Worm (Caenorhabditis elegans) whole organism, young adult: Measurements from ENCODE around the gene srsx-22.

Source experiments
- B0019.2 ChIP-seq: fragments of 200-800 bp; sonication (Bioruptor generic); conservative IDR thresholded peaks from 2 replicates; pipeline ENCODE4 v1.3.6; 2022; ENCODE audit warnings: missing genetic modification reagents, missing genetic modification characterization, missing compliant biosample characterization
- B0035.1 ChIP-seq: sonication (generic microtip); optimal IDR thresholded peaks from 2 replicates; lab custom pipeline; 2016; ENCODE audit warnings: missing genetic modification characterization, mild to moderate bottlenecking, missing compliant biosample characterization, missing genotype, missing genetic modification reagents
- F33H1.4 ChIP-seq: fragments of 200-800 bp; sonication (Bioruptor generic); IDR thresholded peaks from 2 replicates; pipeline ENCODE4 v1.3.6; 2022; ENCODE audit warnings: missing genetic modification reagents, missing genetic modification characterization, missing compliant biosample characterization
- F37B4.10 ChIP-seq: fragments of 200-800 bp; sonication (Bioruptor generic); IDR thresholded peaks from 2 replicates; pipeline ENCODE4 v1.3.6; 2022; ENCODE audit warnings: missing genetic modification characterization, missing compliant biosample characterization
- F52B5.7 ChIP-seq: sonication (generic microtip); optimal IDR thresholded peaks from 2 replicates; lab custom pipeline; 2016; ENCODE audit warnings: mild to moderate bottlenecking, missing genetic modification characterization, missing compliant biosample characterization
- F55B11.4 ChIP-seq: sonication (generic microtip); optimal IDR thresholded peaks from 2 replicates; lab custom pipeline; 2016; ENCODE audit warnings: missing compliant biosample characterization, missing genetic modification characterization, borderline replicate concordance; ENCODE audit not compliant: insufficient read depth
- Y53G8AR.9 ChIP-seq: fragments of 200-800 bp; sonication (Bioruptor generic); conservative IDR thresholded peaks from 2 replicates; pipeline ENCODE4 v1.3.6; 2022; ENCODE audit warnings: missing genetic modification reagents, missing genetic modification characterization, missing compliant biosample characterization
- Y56A3A.18 ChIP-seq: fragments of 200-800 bp; sonication (Bioruptor generic); IDR thresholded peaks from 2 replicates; pipeline ENCODE4 v1.3.6; 2022; ENCODE audit warnings: missing genetic modification reagents, missing genetic modification characterization, missing compliant biosample characterization
- Y79H2A.3 ChIP-seq: fragments of 200-800 bp; sonication (Bioruptor generic); conservative IDR thresholded peaks from 2 replicates; pipeline ENCODE4 v1.3.6; 2022; ENCODE audit warnings: missing genetic modification reagents, missing genetic modification characterization, missing compliant biosample characterization
- ZK185.1 ChIP-seq: sonication (generic microtip); optimal IDR thresholded peaks from 2 replicates; lab custom pipeline; 2016; ENCODE audit warnings: mild to moderate bottlenecking, missing genetic modification characterization, missing compliant biosample characterization; ENCODE audit not compliant: poor library complexity, severe bottlenecking
- akir-1 ChIP-seq: fragments of 200-800 bp; sonication (Bioruptor generic); optimal IDR thresholded peaks from 2 replicates; lab custom pipeline; 2018; ENCODE audit warnings: mild to moderate bottlenecking, missing genetic modification characterization, moderate library complexity, missing compliant biosample characterization
- aptf-2 ChIP-seq: fragments of 200-800 bp; sonication (Bioruptor generic); conservative IDR thresholded peaks from 2 replicates; pipeline ENCODE4 v1.3.6; 2022; ENCODE audit warnings: missing genetic modification reagents, missing genetic modification characterization, missing compliant biosample characterization
- attf-6 ChIP-seq: fragments of 200-800 bp; sonication (Bioruptor generic); IDR thresholded peaks from 2 replicates; pipeline ENCODE4 v1.3.6; 2022; ENCODE audit warnings: missing genetic modification reagents, missing genetic modification characterization, missing compliant biosample characterization
- bed-1 ChIP-seq: fragments of 200-800 bp; sonication (Bioruptor generic); IDR thresholded peaks from 2 replicates; pipeline ENCODE4 v1.3.6; 2022; ENCODE audit warnings: missing genetic modification reagents, missing genetic modification characterization, missing compliant biosample characterization
- cebp-2 ChIP-seq: fragments of 200-800 bp; sonication (Bioruptor generic); IDR thresholded peaks from 2 replicates; pipeline ENCODE4 v1.3.6; 2022; ENCODE audit warnings: missing genetic modification characterization, missing compliant biosample characterization
- ceh-100 ChIP-seq: fragments of 200-800 bp; sonication (Bioruptor generic); IDR thresholded peaks from 2 replicates; pipeline ENCODE4 v1.3.6; 2022; ENCODE audit warnings: missing genetic modification reagents, missing genetic modification characterization, missing compliant biosample characterization
- ceh-27 ChIP-seq: fragments of 200-800 bp; sonication (Bioruptor generic); optimal IDR thresholded peaks from 2 replicates; lab custom pipeline; 2018; ENCODE audit warnings: mild to moderate bottlenecking, missing genetic modification characterization, moderate library complexity, missing compliant biosample characterization
- ceh-40 ChIP-seq: fragments of 200-800 bp; sonication (Bioruptor generic); IDR thresholded peaks from 2 replicates; pipeline ENCODE4 v1.3.6; 2022; ENCODE audit warnings: missing genetic modification characterization, missing compliant biosample characterization
- ceh-58 ChIP-seq: fragments of 200-800 bp; sonication (Bioruptor generic); IDR thresholded peaks from 2 replicates; pipeline ENCODE4 v1.3.6; 2022; ENCODE audit warnings: missing genetic modification characterization, missing compliant biosample characterization
- die-1 ChIP-seq: sonication (generic microtip); optimal IDR thresholded peaks from 2 replicates; lab custom pipeline; 2016; ENCODE audit warnings: missing genotype, mild to moderate bottlenecking, missing genetic modification characterization, missing compliant biosample characterization
- ets-4 ChIP-seq: fragments of 200-800 bp; sonication (Bioruptor generic); optimal IDR thresholded peaks from 2 replicates; lab custom pipeline; 2018; ENCODE audit warnings: mild to moderate bottlenecking, missing genetic modification characterization, missing compliant biosample characterization
- hmg-20 ChIP-seq: fragments of 200-800 bp; sonication (Bioruptor generic); IDR thresholded peaks from 2 replicates; pipeline ENCODE4 v1.3.6; 2022; ENCODE audit warnings: missing genetic modification reagents, missing genetic modification characterization, missing compliant biosample characterization
- lag-1 ChIP-seq: fragments of 200-800 bp; sonication (Bioruptor generic); IDR thresholded peaks from 2 replicates; pipeline ENCODE4 v1.3.6; 2022; ENCODE audit warnings: missing genetic modification reagents, missing genetic modification characterization, missing compliant biosample characterization
- let-526 ChIP-seq: fragments of 200-800 bp; sonication (Bioruptor generic); IDR thresholded peaks from 2 replicates; pipeline ENCODE4 v1.3.6; 2022; ENCODE audit warnings: missing genetic modification reagents, missing genetic modification characterization, missing compliant biosample characterization
- lin-26 ChIP-seq: fragments of 200-800 bp; sonication (Bioruptor generic); IDR thresholded peaks from 2 replicates; pipeline ENCODE4 v1.3.6; 2022; ENCODE audit warnings: missing genetic modification reagents, missing genetic modification characterization, missing compliant biosample characterization
- lsy-27 ChIP-seq: sonication (generic microtip); optimal IDR thresholded peaks from 2 replicates; lab custom pipeline; 2017; ENCODE audit warnings: missing genetic modification characterization, mild to moderate bottlenecking, missing compliant biosample characterization, antibody characterized with exemption, missing genotype, borderline replicate concordance; ENCODE audit not compliant: insufficient read depth
- madf-3 ChIP-seq: fragments of 200-800 bp; sonication (Bioruptor generic); IDR thresholded peaks from 2 replicates; pipeline ENCODE4 v1.3.6; 2022; ENCODE audit warnings: missing genetic modification reagents, missing genetic modification characterization, missing compliant biosample characterization
- madf-8 ChIP-seq: fragments of 200-800 bp; sonication (Bioruptor generic); conservative IDR thresholded peaks from 2 replicates; pipeline ENCODE4 v1.3.6; 2022; ENCODE audit warnings: missing genetic modification reagents, missing genetic modification characterization, missing compliant biosample characterization
- nfya-1 ChIP-seq: sonication (generic microtip); optimal IDR thresholded peaks from 2 replicates; lab custom pipeline; 2017; ENCODE audit warnings: antibody characterized with exemption, missing compliant biosample characterization, missing genetic modification characterization, borderline replicate concordance; ENCODE audit not compliant: insufficient read depth
- nfyb-1 ChIP-seq: fragments of 200-800 bp; sonication (Bioruptor generic); IDR thresholded peaks from 2 replicates; pipeline ENCODE4 v1.3.6; 2022; ENCODE audit warnings: missing genetic modification reagents, missing genetic modification characterization, missing compliant biosample characterization
- nhr-80 ChIP-seq: sonication (generic microtip); optimal IDR thresholded peaks from 2 replicates; lab custom pipeline; 2016; ENCODE audit warnings: missing genetic modification characterization, missing compliant biosample characterization
- nhr-90 ChIP-seq: sonication (generic microtip); optimal IDR thresholded peaks from 2 replicates; lab custom pipeline; 2016; ENCODE audit warnings: missing genotype, mild to moderate bottlenecking, missing genetic modification characterization, missing compliant biosample characterization
- pbrm-1 ChIP-seq: fragments of 200-800 bp; sonication (Bioruptor generic); IDR thresholded peaks from 2 replicates; pipeline ENCODE4 v1.3.6; 2022; ENCODE audit warnings: missing genetic modification reagents, missing genetic modification characterization, missing compliant biosample characterization
- pha-4 ChIP-seq: fragments of 150-350 bp; sonication (generic microtip); optimal IDR thresholded peaks from 2 replicates; lab custom pipeline; 2014; ENCODE audit warnings: missing biosample characterization, missing genetic modification reagents, missing genetic modification characterization
- rcor-1 ChIP-seq: fragments of 200-800 bp; sonication (Bioruptor generic); IDR thresholded peaks from 2 replicates; pipeline ENCODE4 v1.3.6; 2022; ENCODE audit warnings: missing genetic modification reagents, missing genetic modification characterization, missing compliant biosample characterization
- rpc-1 ChIP-seq, 2 experiments: fragments of 150-350 bp in 1 of 2; sonication (generic microtip) in 1 of 2; optimal IDR thresholded peaks; 2 replicates each; lab custom pipeline; 2014 to 2018; ENCODE audit warnings: missing biosample characterization in 1 of 2, missing genetic modification characterization in 1 of 2, missing genetic modification reagents in 1 of 2, missing genotype in 1 of 2
- sptf-2 ChIP-seq: fragments of 200-800 bp; sonication (Bioruptor generic); optimal IDR thresholded peaks from 2 replicates; lab custom pipeline; 2018; ENCODE audit warnings: mild to moderate bottlenecking, missing genetic modification characterization, missing compliant biosample characterization
- unc-130 ChIP-seq: sonication (generic microtip); optimal IDR thresholded peaks from 2 replicates; lab custom pipeline; 2016; ENCODE audit warnings: missing genetic modification reagents, missing genetic modification characterization, missing compliant biosample characterization
- zfh-2 ChIP-seq: fragments of 200-800 bp; sonication (Bioruptor generic); conservative IDR thresholded peaks from 2 replicates; pipeline ENCODE4 v1.3.6; 2022; ENCODE audit warnings: missing genetic modification reagents, missing genetic modification characterization, missing compliant biosample characterization
- ztf-25 ChIP-seq: fragments of 200-800 bp; sonication (Bioruptor generic); IDR thresholded peaks from 2 replicates; pipeline ENCODE4 v1.3.6; 2022; ENCODE audit warnings: missing genetic modification reagents, missing genetic modification characterization, missing compliant biosample characterization
- ztf-6 ChIP-seq: fragments of 200-800 bp; sonication (Bioruptor generic); IDR thresholded peaks from 2 replicates; pipeline ENCODE4 v1.3.6; 2022; ENCODE audit warnings: missing genetic modification reagents, missing genetic modification characterization, missing compliant biosample characterization

Gene srsx-22

DNA sequence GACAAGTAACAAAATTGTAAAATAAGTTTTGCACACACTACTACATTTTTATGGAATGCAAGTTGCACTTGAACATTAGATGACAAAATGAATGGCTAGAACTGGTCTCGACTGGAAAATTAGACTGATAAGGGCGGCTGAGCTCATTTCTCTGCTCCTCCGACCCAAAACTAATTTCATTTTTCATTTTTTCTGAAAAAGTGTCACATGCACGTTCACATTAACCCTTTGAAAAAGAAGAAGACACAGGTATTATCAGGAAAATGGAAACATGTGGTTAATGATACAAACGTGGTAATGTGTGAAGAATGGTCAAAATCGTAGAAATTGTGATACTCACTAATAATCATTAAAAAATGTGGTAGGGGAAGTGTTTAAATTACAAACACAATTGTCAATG lies 44.5 kb upstream of the srsx-22 start:
- TF ChIP-seq nhr-80 (tag; lab: Kevin White, UChicago), result peak; percentile 82
- no peak for TF ChIP-seq ceh-100 (GFP tag; lab: Robert Waterston, UW)

ce11 chrV:8307681-8308080 lies 43.8 kb upstream of the srsx-22 start, which contains the start of gene clec-218:
Gene clec-218, plus strand, starts transcription at chrV:8307942.
- TF ChIP-seq nhr-80 (tag; lab: Kevin White, UChicago), result peak; percentile 48
- no peak for TF ChIP-seq hmg-20 (GFP tag; lab: Robert Waterston, UW)

DNA sequence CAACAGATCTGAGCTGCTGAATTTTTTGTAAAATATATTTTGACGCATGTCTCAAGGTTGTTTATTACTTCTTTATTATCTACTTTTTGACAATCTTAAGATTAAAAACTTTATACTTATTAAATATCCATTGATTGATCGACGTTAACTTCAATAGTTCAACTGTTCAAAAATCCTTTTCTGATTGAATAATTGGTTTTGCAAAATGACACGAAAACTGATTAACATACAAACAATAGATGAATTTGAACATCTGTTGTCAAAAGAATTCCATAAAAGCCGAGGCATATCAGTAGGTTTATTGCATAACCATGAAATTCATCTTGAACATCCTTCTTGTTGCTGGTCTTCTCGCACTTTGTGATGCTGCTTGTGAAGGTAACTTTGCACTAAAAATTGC lies 40.3 kb upstream of the srsx-22 start, which contains the start of gene W02D7.12:
Gene W02D7.12 (plus strand): TSS at position 301 of the 400 bp plus-strand sequence.
- no peak for TF ChIP-seq akir-1 (GFP tag; lab: Kevin White, UChicago)
- TF ChIP-seq Y56A3A.18, result no peak
- TF ChIP-seq ceh-27 (GFP tag; lab: Kevin White, UChicago), result no peak
- no peak for TF ChIP-seq nfya-1 (tag; lab: Kevin White, UChicago)
- TF ChIP-seq F55B11.4 (tag; lab: Kevin White, UChicago), result no peak
- TF ChIP-seq B0035.1 (tag; lab: Kevin White, UChicago), result no peak
- TF ChIP-seq die-1, result no peak
- no peak for TF ChIP-seq unc-130 (GFP tag; lab: Kevin White, UChicago)
- no peak for TF ChIP-seq F52B5.7
- TF ChIP-seq zfh-2, result no peak

ce11 chrV:8314782-8315181 lies 36.7 kb upstream of the srsx-22 start:
- TF ChIP-seq Y56A3A.18, result 0 out of 2 replicates have a peak, but pooled peaks have one; percentile 34
- 0 out of 2 replicates have a peak, but pooled peaks have one; percentile 9 for TF ChIP-seq B0019.2 (GFP tag; lab: Robert Waterston, UW)
- 0 out of 2 replicates have a peak, but pooled peaks have one; percentile 13 for TF ChIP-seq aptf-2 (GFP tag; lab: Robert Waterston, UW)
- TF ChIP-seq F33H1.4, result peak; percentile 19; the same call in 1 of the 2 replicates
- peak; percentile 66; the same call in 1 of the 2 replicates for TF ChIP-seq ztf-25 (GFP tag; lab: Robert Waterston, UW)
- 0 out of 2 replicates have a peak, but pooled peaks have one; percentile 56 for TF ChIP-seq ztf-6 (GFP tag; lab: Robert Waterston, UW)
- TF ChIP-seq bed-1 (GFP tag; lab: Robert Waterston, UW), result peak; percentile 72; the same call in 1 of the 2 replicates
- 0 out of 2 replicates have a peak, but pooled peaks have one; percentile 22 for TF ChIP-seq ceh-40
- TF ChIP-seq lin-26, result peak; percentile 58; the same call in 1 of the 2 replicates
- TF ChIP-seq F37B4.10 (GFP tag; lab: Robert Waterston, UW), result 0 out of 2 replicates have a peak, but pooled peaks have one; percentile 31
- TF ChIP-seq pbrm-1 (GFP tag; lab: Robert Waterston, UW), result peak; percentile 34; the same call in 1 of the 2 replicates
- 0 out of 2 replicates have a peak, but pooled peaks have one; percentile 58 for TF ChIP-seq ceh-58 (GFP tag; lab: Robert Waterston, UW)
- TF ChIP-seq hmg-20 (GFP tag; lab: Robert Waterston, UW), result peak; percentile 56; the same call in 1 of the 2 replicates
- 0 out of 2 replicates have a peak, but pooled peaks have one; percentile 9 for TF ChIP-seq attf-6 (GFP tag; lab: Robert Waterston, UW)
- TF ChIP-seq madf-3 (GFP tag; lab: Robert Waterston, UW), result peak; percentile 68; the same call in 1 of the 2 replicates
- 0 out of 2 replicates have a peak, but pooled peaks have one; percentile 77 for TF ChIP-seq lag-1
- TF ChIP-seq let-526 (GFP tag; lab: Robert Waterston, UW), result peak; percentile 66; the same call in 1 of the 2 replicates
- TF ChIP-seq, all 124 proteins: peak for 17; not testable (repeated sequence) for 107

DNA sequence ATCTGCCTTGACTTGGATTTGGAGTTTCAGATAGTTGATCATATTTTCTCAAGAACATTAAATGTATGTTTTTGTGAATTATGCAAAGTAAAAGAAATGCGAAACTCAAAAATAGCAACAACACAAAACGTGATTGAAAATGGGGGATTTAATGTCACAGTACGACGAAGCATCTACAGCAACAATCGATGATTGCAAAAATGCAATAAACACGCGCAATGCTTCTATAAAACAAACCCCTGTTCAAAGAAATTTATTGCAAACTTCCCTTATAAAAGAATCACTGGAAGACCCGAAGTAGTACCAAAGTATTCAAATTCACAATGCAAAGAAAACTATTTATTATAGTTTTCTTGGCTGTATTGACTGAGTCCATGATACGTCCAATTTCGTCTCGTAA lies 33.3 kb upstream of the srsx-22 start, which contains the start of gene clec-219:
Gene clec-219 (plus strand): TSS at position 301 of the 400 bp plus-strand sequence.
- no peak for TF ChIP-seq nhr-90 (tag; lab: Kevin White, UChicago)
- TF ChIP-seq sptf-2 (GFP tag; lab: Kevin White, UChicago), result no peak
- TF ChIP-seq ZK185.1 (tag; lab: Kevin White, UChicago), result no peak
- no peak for TF ChIP-seq cebp-2 (GFP tag; lab: Robert Waterston, UW)
- TF ChIP-seq madf-8 (GFP tag; lab: Robert Waterston, UW), result no peak
- TF ChIP-seq lsy-27 (tag; lab: Kevin White, UChicago), result no peak
- TF ChIP-seq pha-4 (tag; lab: Kevin White, UChicago), result no peak
- no peak for TF ChIP-seq rpc-1 (optimal IDR thresholded peaks at IDR 0.05; lab: Kevin White, UChicago)
- no peak for TF ChIP-seq rpc-1 (tag; optimal IDR thresholded peaks at IDR 0.05; lab: Kevin White, UChicago)
- no peak for TF ChIP-seq Y79H2A.3
- no peak for TF ChIP-seq Y53G8AR.9 (GFP tag; lab: Robert Waterston, UW)
- no peak for TF ChIP-seq nfyb-1
- no peak for TF ChIP-seq rcor-1 (GFP tag; lab: Robert Waterston, UW)
- no peak for TF ChIP-seq ets-4
